Worm (Caenorhabditis elegans) whole organism, early embryonic: ENCODE results near the gene C56G3.2.

Source experiments
- B0310.2 ChIP-seq: sonication (generic microtip); optimal IDR thresholded peaks from 2 replicates; lab custom pipeline; 2016; ENCODE audit warnings: mild to moderate bottlenecking, missing genetic modification characterization, missing compliant biosample characterization
- F13C5.2 ChIP-seq: sonication (generic microtip); optimal IDR thresholded peaks from 2 replicates; lab custom pipeline; 2017; ENCODE audit warnings: mild to moderate bottlenecking, missing genetic modification characterization, inconsistent platforms, missing compliant biosample characterization
- aly-1 ChIP-seq: sonication (generic microtip); optimal IDR thresholded peaks from 2 replicates; lab custom pipeline; 2016; ENCODE audit warnings: missing genetic modification characterization, missing compliant biosample characterization
- ama-1 ChIP-seq: fragments of 150-350 bp; optimal IDR thresholded peaks from 2 replicates; lab custom pipeline; 2014
- ceh-13 ChIP-seq: fragments of 200-800 bp; sonication (Bioruptor generic); optimal IDR thresholded peaks from 2 replicates; lab custom pipeline; 2018; ENCODE audit warnings: mild to moderate bottlenecking, missing genetic modification characterization, missing compliant biosample characterization
- ceh-36 ChIP-seq: sonication (generic microtip); optimal IDR thresholded peaks from 2 replicates; lab custom pipeline; 2016; ENCODE audit warnings: missing genetic modification characterization, inconsistent platforms, missing compliant biosample characterization
- ets-7 ChIP-seq: sonication (generic microtip); optimal IDR thresholded peaks from 2 replicates; lab custom pipeline; 2016; ENCODE audit warnings: missing genotype, missing genetic modification characterization, missing compliant biosample characterization
- flt-1 ChIP-seq: fragments of 200-800 bp; sonication (Bioruptor generic); IDR thresholded peaks from 2 replicates; pipeline ENCODE4 v1.3.6; 2022; ENCODE audit warnings: missing genetic modification characterization, missing compliant biosample characterization
- hmbx-1 ChIP-seq: sonication (generic microtip); optimal IDR thresholded peaks from 2 replicates; lab custom pipeline; 2016; ENCODE audit warnings: mild to moderate bottlenecking, missing genetic modification characterization, missing compliant biosample characterization
- hmg-4 ChIP-seq: fragments of 200-800 bp; sonication (Bioruptor generic); optimal IDR thresholded peaks from 2 replicates; lab custom pipeline; 2018; ENCODE audit warnings: mild to moderate bottlenecking, missing genetic modification characterization, missing compliant biosample characterization
- hnd-1 ChIP-seq: sonication (generic microtip); optimal IDR thresholded peaks from 2 replicates; lab custom pipeline; 2016; ENCODE audit warnings: missing genetic modification characterization, missing compliant biosample characterization
- pes-1 ChIP-seq: fragments of 200-800 bp; sonication (Bioruptor generic); IDR thresholded peaks from 2 replicates; pipeline ENCODE4 v1.3.6; 2022; ENCODE audit warnings: missing genetic modification reagents, missing genetic modification characterization, missing compliant biosample characterization
- scrt-1 ChIP-seq: fragments of 200-800 bp; sonication (Bioruptor generic); IDR thresholded peaks from 2 replicates; pipeline ENCODE4 v1.3.6; 2022; ENCODE audit warnings: missing genetic modification characterization, missing compliant biosample characterization
- sea-1 ChIP-seq: fragments of 200-800 bp; sonication (Bioruptor generic); conservative IDR thresholded peaks from 2 replicates; pipeline ENCODE4 v1.3.6; 2022; ENCODE audit warnings: missing genetic modification characterization, missing compliant biosample characterization
- tbx-11 ChIP-seq: fragments of 200-800 bp; sonication (Bioruptor generic); IDR thresholded peaks from 2 replicates; pipeline ENCODE4 v1.3.6; 2022; ENCODE audit warnings: missing genetic modification characterization, missing compliant biosample characterization
- tbx-37 ChIP-seq: fragments of 200-800 bp; sonication (Bioruptor generic); conservative IDR thresholded peaks from 2 replicates; pipeline ENCODE4 v1.3.6; 2022; ENCODE audit warnings: missing genetic modification reagents, missing genetic modification characterization, missing compliant biosample characterization
- tra-4 ChIP-seq: sonication (generic microtip); optimal IDR thresholded peaks from 2 replicates; lab custom pipeline; 2017; ENCODE audit warnings: missing genetic modification characterization, missing compliant biosample characterization

Gene C56G3.2

ce11 chrX:7343747-7344146, 21.6 kb upstream of the C56G3.2 start, which contains the start of gene C07D8.5:
Gene C07D8.5 (plus strand): TSS chrX:7344047.
- TF ChIP-seq F13C5.2 (tag; lab: Kevin White, UChicago) (no peak), hmg-4 (GFP tag; lab: Kevin White, UChicago) (no peak), ets-7 (no peak), tbx-11 (GFP tag; lab: Robert Waterston, UW) (no peak), sea-1 (GFP tag; lab: Robert Waterston, UW) (no peak), aly-1 (no peak), B0310.2 (tag; lab: Kevin White, UChicago) (no peak), scrt-1 (GFP tag; lab: Robert Waterston, UW) (no peak), flt-1 (GFP tag; lab: Robert Waterston, UW) (no peak), tra-4 (tag; lab: Kevin White, UChicago) (no peak), tbx-37 (GFP tag; lab: Robert Waterston, UW) (no peak), hnd-1 (tag; lab: Kevin White, UChicago) (no peak), hmbx-1 (no peak), ama-1 (lab: Kevin White, UChicago) (no peak), pes-1 (no peak), ceh-13 (GFP tag; lab: Kevin White, UChicago) (no peak)

ce11 chrX:7369770-7370169, 4.4 kb downstream of the C56G3.2 start:
- TF ChIP-seq tbx-37 (GFP tag; lab: Robert Waterston, UW) (no peak), ama-1 (lab: Kevin White, UChicago) (no peak), sea-1 (GFP tag; lab: Robert Waterston, UW) (no peak), hmg-4 (GFP tag; lab: Kevin White, UChicago) (no peak), hmbx-1 (no peak), flt-1 (GFP tag; lab: Robert Waterston, UW) (no peak), scrt-1 (GFP tag; lab: Robert Waterston, UW) (no peak), ceh-36 (no peak), ceh-13 (GFP tag; lab: Kevin White, UChicago) (no peak), hnd-1 (tag; lab: Kevin White, UChicago) (no peak), F13C5.2 (tag; lab: Kevin White, UChicago) (no peak), aly-1 (no peak), pes-1 (no peak), tbx-11 (GFP tag; lab: Robert Waterston, UW) (no peak), ets-7 (no peak), B0310.2 (tag; lab: Kevin White, UChicago) (no peak), tra-4 (tag; lab: Kevin White, UChicago) (no peak)

ce11 chrX:7371945-7372344, 6.6 kb downstream of the C56G3.2 start:
- TF ChIP-seq flt-1 (GFP tag; lab: Robert Waterston, UW), result no peak
- no peak for TF ChIP-seq scrt-1 (GFP tag; lab: Robert Waterston, UW)
- no peak for TF ChIP-seq hnd-1 (tag; lab: Kevin White, UChicago)
- no peak for TF ChIP-seq pes-1
- no peak for TF ChIP-seq ets-7
- TF ChIP-seq ceh-36, result no peak
- TF ChIP-seq B0310.2 (tag; lab: Kevin White, UChicago), result no peak
- no peak for TF ChIP-seq tbx-11 (GFP tag; lab: Robert Waterston, UW)
- TF ChIP-seq tbx-37 (GFP tag; lab: Robert Waterston, UW), result no peak
- TF ChIP-seq F13C5.2 (tag; lab: Kevin White, UChicago), result no peak
- no peak for TF ChIP-seq tra-4 (tag; lab: Kevin White, UChicago)
- no peak for TF ChIP-seq hmg-4 (GFP tag; lab: Kevin White, UChicago)
- no peak for TF ChIP-seq ama-1 (lab: Kevin White, UChicago)
- TF ChIP-seq hmbx-1, result no peak
- no peak for TF ChIP-seq aly-1
- TF ChIP-seq sea-1 (GFP tag; lab: Robert Waterston, UW), result no peak
- no peak for TF ChIP-seq ceh-13 (GFP tag; lab: Kevin White, UChicago)

- TF ChIP-seq ceh-13 (GFP tag; lab: Kevin White, UChicago) (no peak), F13C5.2 (tag; lab: Kevin White, UChicago) (no peak), flt-1 (GFP tag; lab: Robert Waterston, UW) (no peak), hmbx-1 (no peak), ets-7 (no peak), tbx-11 (GFP tag; lab: Robert Waterston, UW) (no peak), aly-1 (no peak), hnd-1 (tag; lab: Kevin White, UChicago) (no peak), sea-1 (GFP tag; lab: Robert Waterston, UW) (no peak)
Measured at ce11 chrX:7376941-7377340, 11.6 kb downstream of the C56G3.2 start, which contains the start of gene npr-8. Gene npr-8 (plus strand): TSS chrX:7377302.

- TF ChIP-seq pes-1, result no peak
- no peak for TF ChIP-seq flt-1 (GFP tag; lab: Robert Waterston, UW)
- TF ChIP-seq B0310.2 (tag; lab: Kevin White, UChicago), result no peak
- no peak for TF ChIP-seq tra-4 (tag; lab: Kevin White, UChicago)
- no peak for TF ChIP-seq ama-1 (lab: Kevin White, UChicago)
- no peak for TF ChIP-seq ceh-36
- TF ChIP-seq hmg-4 (GFP tag; lab: Kevin White, UChicago), result no peak
- TF ChIP-seq scrt-1 (GFP tag; lab: Robert Waterston, UW), result no peak
- TF ChIP-seq tbx-37 (GFP tag; lab: Robert Waterston, UW), result no peak
- no peak for TF ChIP-seq ets-7
- TF ChIP-seq F13C5.2 (tag; lab: Kevin White, UChicago), result no peak
- no peak for TF ChIP-seq hmbx-1
- TF ChIP-seq ceh-13 (GFP tag; lab: Kevin White, UChicago), result no peak
- TF ChIP-seq tbx-11 (GFP tag; lab: Robert Waterston, UW), result no peak
- no peak for TF ChIP-seq sea-1 (GFP tag; lab: Robert Waterston, UW)
- no peak for TF ChIP-seq aly-1
- TF ChIP-seq hnd-1 (tag; lab: Kevin White, UChicago), result no peak
Measured at ce11 chrX:7378608-7379007, 13.2 kb downstream of the C56G3.2 start.

- TF ChIP-seq hmg-4 (GFP tag; lab: Kevin White, UChicago), result no peak
- TF ChIP-seq aly-1, result no peak
- no peak for TF ChIP-seq ceh-13 (GFP tag; lab: Kevin White, UChicago)
- TF ChIP-seq pes-1, result no peak
Measured at ce11 chrX:7390270-7390669, 24.9 kb downstream of the C56G3.2 start, which contains the start of gene C10A4.6. Gene C10A4.6 (plus strand): TSS chrX:7390570.

- no peak for TF ChIP-seq ceh-36
- no peak for TF ChIP-seq F13C5.2 (tag; lab: Kevin White, UChicago)
- TF ChIP-seq pes-1, result no peak
- no peak for TF ChIP-seq tbx-37 (GFP tag; lab: Robert Waterston, UW)
- no peak for TF ChIP-seq flt-1 (GFP tag; lab: Robert Waterston, UW)
- no peak for TF ChIP-seq hmg-4 (GFP tag; lab: Kevin White, UChicago)
Measured at ce11 chrX:7393167-7393566, 27.8 kb downstream of the C56G3.2 start, which contains the start of gene gad-2. Gene gad-2 (plus strand): TSS chrX:7393467.
